Fruit fly (Drosophila melanogaster) whole organism, embryonic: Measurements from ENCODE around the gene CG42822.

ENCODE experiments used
- Atf-2 ChIP-seq: fragments of 200-800 bp; sonication (Bioruptor generic); optimal IDR thresholded peaks from 2 replicates; lab custom pipeline; 2016; ENCODE audit warnings: missing biosample characterization, missing genetic modification characterization
- Bdp1 ChIP-seq: fragments of 200-800 bp; sonication (Bioruptor generic); optimal IDR thresholded peaks from 3 replicates; lab custom pipeline; 2016; ENCODE audit warnings: missing biosample characterization, missing genetic modification characterization
- CG10209 ChIP-seq: fragments of 200-800 bp; sonication (Bioruptor generic); optimal IDR thresholded peaks from 3 replicates; lab custom pipeline; 2017; ENCODE audit warnings: missing biosample characterization, mild to moderate bottlenecking, missing genetic modification characterization, missing genetic modification reagents
- CG11398 ChIP-seq: fragments of 200-800 bp; sonication (Bioruptor generic); optimal IDR thresholded peaks from 2 replicates; lab custom pipeline; 2016; ENCODE audit warnings: missing biosample characterization, missing genetic modification characterization
- CG11456 ChIP-seq: fragments of 200-800 bp; sonication (Bioruptor generic); IDR thresholded peaks from 3 replicates; pipeline ENCODE4 v1.3.6; 2022; ENCODE audit warnings: missing biosample characterization, missing genetic modification characterization
- CG11560 ChIP-seq: fragments of 200-800 bp; sonication (Bioruptor generic); IDR thresholded peaks from 3 replicates; pipeline ENCODE4 v1.3.6; 2022; ENCODE audit warnings: missing biosample characterization, missing genetic modification characterization
- CG12155 ChIP-seq: fragments of 200-800 bp; sonication (Bioruptor generic); optimal IDR thresholded peaks from 3 replicates; lab custom pipeline; 2016; ENCODE audit warnings: missing biosample characterization, missing genetic modification characterization
- CG12299 ChIP-seq: fragments of 200-800 bp; sonication (Bioruptor generic); optimal IDR thresholded peaks from 2 replicates; lab custom pipeline; 2018; ENCODE audit warnings: missing biosample characterization, mild to moderate bottlenecking, missing genetic modification characterization
- CG13296 ChIP-seq: fragments of 200-800 bp; sonication (Bioruptor generic); optimal IDR thresholded peaks from 3 replicates; lab custom pipeline; 2018; ENCODE audit warnings: missing biosample characterization, mild to moderate bottlenecking, missing genetic modification characterization
- CG14441 ChIP-seq: fragments of 200-800 bp; sonication (Bioruptor generic); IDR thresholded peaks from 2 replicates; pipeline ENCODE4 v1.3.6; 2022; ENCODE audit warnings: missing biosample characterization, missing genetic modification characterization
- CG15601 ChIP-seq: fragments of 200-800 bp; sonication (Bioruptor generic); optimal IDR thresholded peaks from 3 replicates; lab custom pipeline; 2019; ENCODE audit warnings: missing biosample characterization, mild to moderate bottlenecking, missing genetic modification characterization, moderate library complexity
- CG1647 ChIP-seq: fragments of 200-800 bp; sonication (Bioruptor generic); optimal IDR thresholded peaks from 3 replicates; lab custom pipeline; 2016; ENCODE audit warnings: missing biosample characterization, missing genetic modification characterization
- CG2116 ChIP-seq: fragments of 200-800 bp; sonication (Bioruptor generic); optimal IDR thresholded peaks from 3 replicates; lab custom pipeline; 2018; ENCODE audit warnings: missing biosample characterization, mild to moderate bottlenecking, missing genetic modification characterization
- CG2875 ChIP-seq: fragments of 200-800 bp; sonication (Bioruptor generic); optimal IDR thresholded peaks from 2 replicates; lab custom pipeline; 2017; ENCODE audit warnings: missing biosample characterization, mild to moderate bottlenecking, missing genetic modification characterization, missing genetic modification reagents
- CG3995 ChIP-seq: fragments of 200-800 bp; sonication (Bioruptor generic); optimal IDR thresholded peaks from 3 replicates; lab custom pipeline; 2016; ENCODE audit warnings: missing biosample characterization, missing genetic modification characterization
- CG7839 ChIP-seq: fragments of 200-800 bp; sonication (Bioruptor generic); optimal IDR thresholded peaks from 3 replicates; lab custom pipeline; 2018; ENCODE audit warnings: missing biosample characterization, mild to moderate bottlenecking, missing genetic modification characterization, moderate library complexity
- CG7987 ChIP-seq: fragments of 200-800 bp; sonication (Bioruptor generic); optimal IDR thresholded peaks from 2 replicates; lab custom pipeline; 2018; ENCODE audit warnings: missing biosample characterization, mild to moderate bottlenecking, missing genetic modification characterization, moderate library complexity
- CG8290 ChIP-seq, 3 experiments: fragments of 200-800 bp; sonication (Bioruptor generic); optimal IDR thresholded peaks; 2 replicates each; lab custom pipeline; 2016 to 2019; ENCODE audit warnings: missing biosample characterization in 3 of 3, missing genetic modification characterization in 3 of 3, mild to moderate bottlenecking in 2 of 3, moderate library complexity in 1 of 3
- CG8924 ChIP-seq: fragments of 200-800 bp; optimal IDR thresholded peaks from 3 replicates; lab custom pipeline; 2019; ENCODE audit warnings: missing biosample characterization, mild to moderate bottlenecking, missing genetic modification characterization, moderate library complexity
- CrebB ChIP-seq: fragments of 200-800 bp; sonication (Bioruptor generic); optimal IDR thresholded peaks from 3 replicates; lab custom pipeline; 2018; ENCODE audit warnings: missing biosample characterization, mild to moderate bottlenecking, missing genetic modification characterization
- Dll ChIP-seq: fragments of 200-800 bp; sonication (Bioruptor generic); IDR thresholded peaks from 4 replicates; pipeline ENCODE4 v1.3.6; 2022; ENCODE audit warnings: missing biosample characterization, missing genetic modification characterization; ENCODE audit not compliant: partially characterized antibody
- NC2β ChIP-seq: fragments of 200-800 bp; sonication (Bioruptor generic); optimal IDR thresholded peaks from 2 replicates; lab custom pipeline; 2016; ENCODE audit warnings: missing biosample characterization, missing genetic modification characterization
- Nf-YA ChIP-seq: fragments of 200-800 bp; sonication (Bioruptor generic); IDR thresholded peaks from 2 replicates; pipeline ENCODE4 v1.3.6; 2022; ENCODE audit warnings: missing biosample characterization, missing genetic modification characterization
- Nf-YC ChIP-seq: fragments of 200-800 bp; optimal IDR thresholded peaks from 3 replicates; lab custom pipeline; 2019; ENCODE audit warnings: missing biosample characterization, mild to moderate bottlenecking, missing genetic modification characterization, moderate library complexity
- Rfx ChIP-seq: fragments of 200-800 bp; sonication (Bioruptor generic); IDR thresholded peaks from 2 replicates; pipeline ENCODE4 v1.3.6; 2022; ENCODE audit warnings: missing biosample characterization, missing genetic modification characterization
- Stat92E ChIP-seq, 3 experiments: fragments of >200 bp in 2 of 3; fragments of 200-800 bp in 1 of 3; sonication (Bioruptor generic) in 1 of 3; optimal IDR thresholded peaks; 2 replicates each; lab custom pipeline; 2017 to 2019; ENCODE audit warnings: missing biosample characterization in 3 of 3, missing genetic modification characterization in 3 of 3, mild to moderate bottlenecking in 1 of 3, moderate library complexity in 1 of 3
- Xrp1 ChIP-seq: fragments of 200-800 bp; sonication (Bioruptor generic); IDR thresholded peaks from 2 replicates; pipeline ENCODE4 v1.3.6; 2022; ENCODE audit warnings: missing biosample characterization, missing genetic modification characterization
- ato ChIP-seq: fragments of 200-800 bp; sonication (Bioruptor generic); IDR thresholded peaks from 2 replicates; pipeline ENCODE4 v1.3.6; 2022; ENCODE audit warnings: missing biosample characterization, missing genetic modification characterization; ENCODE audit not compliant: partially characterized antibody
- az2 ChIP-seq: fragments of 200-800 bp; sonication (Bioruptor generic); optimal IDR thresholded peaks from 3 replicates; lab custom pipeline; 2016; ENCODE audit warnings: missing biosample characterization, missing genetic modification characterization
- bab2 ChIP-seq: fragments of 200-800 bp; sonication (Bioruptor generic); optimal IDR thresholded peaks from 2 replicates; lab custom pipeline; 2016; ENCODE audit warnings: missing biosample characterization, missing genetic modification characterization
- bigmax ChIP-seq: fragments of 200-800 bp; sonication (Bioruptor generic); optimal IDR thresholded peaks from 2 replicates; lab custom pipeline; 2018; ENCODE audit warnings: missing biosample characterization, mild to moderate bottlenecking, missing genetic modification characterization
- btn ChIP-seq: fragments of 200-800 bp; sonication (Bioruptor generic); optimal IDR thresholded peaks from 2 replicates; lab custom pipeline; 2016; ENCODE audit warnings: missing biosample characterization, missing genetic modification characterization
- crc ChIP-seq: fragments of 200-800 bp; sonication (Bioruptor generic); optimal IDR thresholded peaks from 2 replicates; lab custom pipeline; 2016; ENCODE audit warnings: missing biosample characterization, missing genetic modification characterization
- emc ChIP-seq: fragments of 200-800 bp; sonication (Bioruptor generic); optimal IDR thresholded peaks from 2 replicates; lab custom pipeline; 2016; ENCODE audit warnings: missing biosample characterization, missing genetic modification characterization
- ewg ChIP-seq: fragments of 200-800 bp; sonication (Bioruptor generic); optimal IDR thresholded peaks from 3 replicates; lab custom pipeline; 2017; ENCODE audit warnings: mild to moderate bottlenecking, missing biosample characterization, missing genetic modification reagents, missing genetic modification characterization
- fd64A ChIP-seq: fragments of 200-800 bp; sonication (Bioruptor generic); optimal IDR thresholded peaks from 3 replicates; lab custom pipeline; 2018; ENCODE audit warnings: missing biosample characterization, mild to moderate bottlenecking, missing genetic modification characterization
- ftz-f1 ChIP-seq: fragments of 200-800 bp; sonication (Bioruptor generic); optimal IDR thresholded peaks from 2 replicates; lab custom pipeline; 2016; ENCODE audit warnings: missing biosample characterization, missing genetic modification characterization
- fu2 ChIP-seq: fragments of 200-800 bp; sonication (Bioruptor generic); optimal IDR thresholded peaks from 2 replicates; lab custom pipeline; 2016; ENCODE audit warnings: missing biosample characterization, missing genetic modification characterization
- ham ChIP-seq: fragments of 200-800 bp; sonication (Bioruptor generic); IDR thresholded peaks from 2 replicates; pipeline ENCODE4 v1.3.6; 2022; ENCODE audit warnings: missing biosample characterization, missing genetic modification characterization
- her ChIP-seq: fragments of 200-800 bp; sonication (Bioruptor generic); optimal IDR thresholded peaks from 2 replicates; lab custom pipeline; 2016; ENCODE audit warnings: missing biosample characterization, missing genetic modification characterization
- hkb ChIP-seq, 2 experiments: fragments of 200-800 bp in 1 of 2; fragments of >200 bp in 1 of 2; sonication (Bioruptor generic) in 1 of 2; IDR thresholded peaks in 1 of 2; optimal IDR thresholded peaks in 1 of 2; 2 replicates each; pipeline versions ENCODE4 v1.3.6 to Lab custom; 2017 to 2022; ENCODE audit warnings: missing biosample characterization in 1 of 2, missing genetic modification characterization in 1 of 2
- ind ChIP-seq: fragments of 200-800 bp; sonication (Bioruptor generic); optimal IDR thresholded peaks from 3 replicates; lab custom pipeline; 2016; ENCODE audit warnings: missing biosample characterization, missing genetic modification characterization
- kay ChIP-seq: fragments of 200-800 bp; sonication (Bioruptor generic); optimal IDR thresholded peaks from 2 replicates; lab custom pipeline; 2016; ENCODE audit warnings: missing biosample characterization, missing genetic modification characterization
- pum ChIP-seq: fragments of 200-800 bp; sonication (Bioruptor generic); optimal IDR thresholded peaks from 2 replicates; lab custom pipeline; 2016; ENCODE audit warnings: missing biosample characterization, missing genetic modification characterization
- sens ChIP-seq: fragments of 200-800 bp; sonication (Bioruptor generic); peaks from one replicate; lab custom pipeline; 2016; ENCODE audit warnings: missing biosample characterization, missing genetic modification characterization
- slbo ChIP-seq: fragments of 200-800 bp; sonication (Bioruptor generic); IDR thresholded peaks from 2 replicates; pipeline ENCODE4 v1.3.6; 2022; ENCODE audit warnings: missing biosample characterization, missing genetic modification characterization
- ssp ChIP-seq: fragments of 200-800 bp; sonication (Bioruptor generic); IDR thresholded peaks from 2 replicates; pipeline ENCODE4 v1.3.6; 2022; ENCODE audit warnings: missing biosample characterization, missing genetic modification characterization
- tna ChIP-seq: fragments of 200-800 bp; sonication (Bioruptor generic); IDR thresholded peaks from 2 replicates; pipeline ENCODE4 v1.3.6; 2022; ENCODE audit warnings: missing biosample characterization, missing genetic modification characterization; ENCODE audit not compliant: partially characterized antibody
- yki ChIP-seq: fragments of >200 bp; optimal IDR thresholded peaks from 3 replicates; lab custom pipeline; 2018

CG42822 gene

DNA sequence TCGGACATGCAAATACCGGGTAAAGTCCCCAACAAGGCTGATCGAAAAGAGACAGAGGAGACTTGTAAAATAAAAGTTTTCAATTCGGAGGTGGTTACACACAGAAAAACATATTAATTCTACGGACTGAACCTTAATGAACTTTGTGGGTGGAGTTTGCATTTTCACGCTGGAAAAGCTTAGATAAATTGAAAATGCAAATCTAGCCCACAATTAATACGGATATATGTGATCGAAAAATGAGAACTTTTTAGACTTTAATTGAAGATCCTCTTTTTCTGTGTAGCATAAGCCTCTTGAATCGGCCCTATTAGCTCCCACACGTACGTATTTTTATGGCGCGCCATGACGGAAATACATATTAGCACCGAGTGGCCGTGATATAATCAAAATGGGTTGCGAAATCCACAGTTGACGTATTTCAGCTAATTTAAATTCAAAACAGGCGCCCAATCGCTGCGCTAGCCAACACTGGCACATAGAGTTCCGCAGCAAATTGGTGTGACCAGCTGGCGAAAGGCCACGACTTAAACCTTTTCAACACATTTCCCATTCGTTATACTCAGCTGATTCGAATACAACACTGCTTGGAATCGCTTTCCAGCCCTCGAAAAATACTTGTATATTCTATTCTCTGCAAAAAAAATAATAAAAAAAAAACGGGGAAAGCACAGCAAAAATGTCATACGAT is 28.2 kb upstream of the CG42822 start (continued):
- TF ChIP-seq fu2 (GFP tag; lab: Kevin White, UChicago) (peak; percentile 61), CG2875 (peak; percentile 34), bigmax (GFP tag; lab: Kevin White, UChicago) (peak; percentile 38), ftz-f1 (GFP tag; lab: Kevin White, UChicago) (peak; percentile 81), CG11456 (GFP tag; lab: Robert Waterston, UW) (peak; percentile 77; the same call in 2 of the 3 replicates), Rfx (peak; percentile 70), kay (GFP tag; lab: Kevin White, UChicago) (peak; percentile 28), ewg (GFP tag; lab: Kevin White, UChicago) (peak; percentile 44), ssp (GFP tag; lab: Robert Waterston, UW) (peak; percentile 57; the same call in 1 of the 2 replicates), Stat92E (GFP tag; optimal IDR thresholded peaks at IDR 0.05; lab: Kevin White, UChicago) (no peak), pum (GFP tag; lab: Kevin White, UChicago) (peak; percentile 70), Atf-2 (GFP tag; lab: Kevin White, UChicago) (peak; percentile 34), CG1647 (peak; percentile 64), NC2β (peak; percentile 31), CG8924 (tag; lab: Kevin White, UChicago) (peak; percentile 33), CrebB (peak; percentile 34), CG12299 (tag; lab: Kevin White, UChicago) (peak; percentile 1), fd64A (no peak), CG11560 (tag; lab: Robert Waterston, UW) (no peak), CG15601 (tag; lab: Kevin White, UChicago) (peak; percentile 51), slbo (GFP tag; lab: Robert Waterston, UW) (peak; percentile 58), CG10209 (no peak), hkb (optimal IDR thresholded peaks at IDR 0.05; lab: Kevin White, UChicago) (peak; percentile 43), hkb (GFP tag; IDR thresholded peaks at IDR 0.05; lab: Robert Waterston, UW) (peak; percentile 52; the same call in 1 of the 2 replicates), Nf-YA (GFP tag; lab: Robert Waterston, UW) (no peak; the same call in 1 of the 2 replicates), Xrp1 (GFP tag; lab: Robert Waterston, UW) (peak; percentile 64), btn (GFP tag; lab: Kevin White, UChicago) (no peak), ato (GFP tag; lab: Robert Waterston, UW) (no peak), CG12155 (GFP tag; lab: Kevin White, UChicago) (peak; percentile 55), CG7839 (tag; lab: Kevin White, UChicago) (peak; percentile 48), crc (GFP tag; lab: Kevin White, UChicago) (peak; percentile 38), yki (lab: Kevin White, UChicago) (no peak), emc (GFP tag; lab: Kevin White, UChicago) (no peak), CG8290 (GFP tag; optimal IDR thresholded peaks at IDR 0.05; lab: Kevin White, UChicago) (peak; percentile 61), CG8290 (tag; optimal IDR thresholded peaks at IDR 0.05; lab: Kevin White, UChicago) (peak in 1 of 2 experiments; percentile 85), ham (GFP tag; lab: Robert Waterston, UW) (peak; percentile 51), CG7987 (GFP tag; lab: Kevin White, UChicago) (peak; percentile 65), Nf-YC (peak; percentile 24), Dll (GFP tag; lab: Robert Waterston, UW) (0 out of 4 replicates have a peak, but pooled peaks have one; percentile 37), CG2116 (GFP tag; lab: Kevin White, UChicago) (peak; percentile 99), Bdp1 (GFP tag; lab: Kevin White, UChicago) (peak; percentile 59), her (GFP tag; lab: Kevin White, UChicago) (peak; percentile 55), bab2 (GFP tag; lab: Kevin White, UChicago) (peak; percentile 53), CG3995 (GFP tag; lab: Kevin White, UChicago) (peak; percentile 47), CG11398 (GFP tag; lab: Kevin White, UChicago) (peak; percentile 16), CG14441 (GFP tag; lab: Robert Waterston, UW) (peak; percentile 63), az2 (peak; percentile 20), CG13296 (GFP tag; lab: Kevin White, UChicago) (peak; percentile 50), ind (GFP tag; lab: Kevin White, UChicago) (peak; percentile 62), tna (GFP tag; lab: Robert Waterston, UW) (no peak; the same call in 1 of the 2 replicates), sens (GFP tag; lab: Kevin White, UChicago) (peak; percentile 90)
